Worm (Caenorhabditis elegans) whole organism, late embryonic: ENCODE results near the gene pph-5.
A peak's percentile ranks its signal among the peaks of the same experiment; 100 is the strongest.

Source experiments
- C08G9.2 ChIP-seq: sonication (generic microtip); optimal IDR thresholded peaks from 2 replicates; lab custom pipeline; 2016; ENCODE audit warnings: mild to moderate bottlenecking, missing genetic modification characterization, moderate library complexity, missing compliant biosample characterization
- C38D4.7 ChIP-seq: fragments of 200-800 bp; sonication (Bioruptor generic); optimal IDR thresholded peaks from 2 replicates; lab custom pipeline; 2018; ENCODE audit warnings: mild to moderate bottlenecking, missing genetic modification characterization, moderate library complexity, missing compliant biosample characterization
- K09A11.1 ChIP-seq: sonication (generic microtip); optimal IDR thresholded peaks from 2 replicates; lab custom pipeline; 2017; ENCODE audit warnings: antibody characterized with exemption, mild to moderate bottlenecking, missing genetic modification characterization, missing compliant biosample characterization; ENCODE audit not compliant: insufficient read depth
- T23F11.4 ChIP-seq: fragments of 200-800 bp; sonication (Bioruptor generic); optimal IDR thresholded peaks from 2 replicates; lab custom pipeline; 2018; ENCODE audit warnings: mild to moderate bottlenecking, missing genetic modification characterization, missing compliant biosample characterization
- Y22D7AL.16 ChIP-seq: sonication (generic microtip); optimal IDR thresholded peaks from 2 replicates; lab custom pipeline; 2016; ENCODE audit warnings: missing genetic modification characterization, missing compliant biosample characterization
- ahr-1 ChIP-seq: sonication (generic microtip); optimal IDR thresholded peaks from 2 replicates; lab custom pipeline; 2016; ENCODE audit warnings: missing genetic modification characterization, missing compliant biosample characterization
- ceh-14 ChIP-seq: sonication (generic microtip); optimal IDR thresholded peaks from 2 replicates; lab custom pipeline; 2016; ENCODE audit warnings: missing genotype, missing genetic modification characterization, missing compliant biosample characterization
- ceh-30 ChIP-seq: fragments of 150-350 bp; optimal IDR thresholded peaks from 2 replicates; lab custom pipeline; 2014; ENCODE audit warnings: missing biosample characterization, missing genetic modification characterization
- ceh-31 ChIP-seq: sonication (generic microtip); optimal IDR thresholded peaks from 2 replicates; lab custom pipeline; 2016; ENCODE audit warnings: missing genetic modification characterization, missing compliant biosample characterization
- ceh-45 ChIP-seq: fragments of 200-800 bp; sonication (Bioruptor generic); IDR thresholded peaks from 2 replicates; pipeline ENCODE4 v1.3.6; 2022; ENCODE audit warnings: missing genetic modification reagents, missing genetic modification characterization, missing compliant biosample characterization
- ceh-9 ChIP-seq: sonication (generic microtip); optimal IDR thresholded peaks from 2 replicates; lab custom pipeline; 2016; ENCODE audit warnings: mild to moderate bottlenecking, missing genetic modification characterization, inconsistent platforms, missing compliant biosample characterization
- che-1 ChIP-seq: sonication (generic microtip); optimal IDR thresholded peaks from 2 replicates; lab custom pipeline; 2016; ENCODE audit warnings: mild to moderate bottlenecking, missing genetic modification characterization, missing compliant biosample characterization
- elt-2 ChIP-seq: sonication (generic microtip); optimal IDR thresholded peaks from 2 replicates; lab custom pipeline; 2016; ENCODE audit warnings: missing genetic modification reagents, missing genetic modification characterization, missing compliant biosample characterization
- eyg-1 ChIP-seq: sonication (generic microtip); optimal IDR thresholded peaks from 2 replicates; lab custom pipeline; 2016; ENCODE audit warnings: missing genotype, missing genetic modification characterization, missing compliant biosample characterization
- fkh-6 ChIP-seq: sonication (generic microtip); optimal IDR thresholded peaks from 2 replicates; lab custom pipeline; 2016; ENCODE audit warnings: missing genetic modification characterization, missing compliant biosample characterization
- hlh-13 ChIP-seq: fragments of 200-800 bp; sonication (Bioruptor generic); optimal IDR thresholded peaks from 2 replicates; lab custom pipeline; 2018; ENCODE audit warnings: mild to moderate bottlenecking, missing genetic modification characterization, missing compliant biosample characterization
- hlh-15 ChIP-seq: sonication (generic microtip); optimal IDR thresholded peaks from 2 replicates; lab custom pipeline; 2016; ENCODE audit warnings: missing genetic modification characterization, missing compliant biosample characterization
- hlh-8 ChIP-seq: sonication (generic microtip); optimal IDR thresholded peaks from 2 replicates; lab custom pipeline; 2016; ENCODE audit warnings: missing genotype, missing genetic modification characterization, missing compliant biosample characterization
- nfya-1 ChIP-seq: sonication (generic microtip); optimal IDR thresholded peaks from 2 replicates; lab custom pipeline; 2017; ENCODE audit warnings: missing genetic modification characterization, mild to moderate bottlenecking, missing compliant biosample characterization, antibody characterized with exemption, moderate library complexity
- nhr-11 ChIP-seq: fragments of 150-350 bp; optimal IDR thresholded peaks from 2 replicates; lab custom pipeline; 2014; ENCODE audit warnings: missing biosample characterization, missing genetic modification characterization
- npax-4 ChIP-seq: sonication (generic microtip); optimal IDR thresholded peaks from 2 replicates; lab custom pipeline; 2016; ENCODE audit warnings: missing genetic modification characterization, missing compliant biosample characterization
- pat-9 ChIP-seq: fragments of 200-800 bp; sonication (Bioruptor generic); optimal IDR thresholded peaks from 2 replicates; lab custom pipeline; 2018; ENCODE audit warnings: mild to moderate bottlenecking, missing genetic modification characterization, moderate library complexity, missing compliant biosample characterization
- pax-1 ChIP-seq: fragments of 150-350 bp; optimal IDR thresholded peaks from 2 replicates; lab custom pipeline; 2014; ENCODE audit warnings: missing biosample characterization, missing genetic modification characterization
- pha-2 ChIP-seq: sonication (generic microtip); optimal IDR thresholded peaks from 2 replicates; lab custom pipeline; 2017; ENCODE audit warnings: mild to moderate bottlenecking, missing genetic modification characterization, missing compliant biosample characterization
- syd-9 ChIP-seq: sonication (generic microtip); optimal IDR thresholded peaks from 2 replicates; lab custom pipeline; 2016; ENCODE audit warnings: mild to moderate bottlenecking, missing genetic modification characterization, moderate library complexity, missing compliant biosample characterization
- tbx-2 ChIP-seq: sonication (generic microtip); optimal IDR thresholded peaks from 2 replicates; lab custom pipeline; 2016; ENCODE audit warnings: missing genetic modification characterization, missing compliant biosample characterization
- tbx-7 ChIP-seq: sonication (generic microtip); optimal IDR thresholded peaks from 2 replicates; lab custom pipeline; 2016; ENCODE audit warnings: missing genotype, missing genetic modification characterization, missing compliant biosample characterization
- unc-3 ChIP-seq, 2 experiments: fragments of 200-800 bp in 1 of 2; sonication (Bioruptor generic) in 1 of 2; sonication (generic microtip) in 1 of 2; conservative IDR thresholded peaks in 1 of 2; optimal IDR thresholded peaks in 1 of 2; 2 replicates each; pipeline versions ENCODE4 v1.3.6 to Lab custom; 2016 to 2022; ENCODE audit warnings: missing compliant biosample characterization in 2 of 2, missing genetic modification characterization in 2 of 2, missing genetic modification reagents in 1 of 2
- unc-42 ChIP-seq: sonication (generic microtip); optimal IDR thresholded peaks from 2 replicates; lab custom pipeline; 2016; ENCODE audit warnings: missing genotype, missing genetic modification characterization, missing compliant biosample characterization
- unc-55 ChIP-seq: sonication (generic microtip); optimal IDR thresholded peaks from 2 replicates; lab custom pipeline; 2017; ENCODE audit warnings: missing biosample characterization, missing genetic modification reagents, missing genetic modification characterization
- unc-86 ChIP-seq: sonication (generic microtip); optimal IDR thresholded peaks from 2 replicates; lab custom pipeline; 2016; ENCODE audit warnings: missing genetic modification characterization, missing compliant biosample characterization

pph-5 gene

DNA sequence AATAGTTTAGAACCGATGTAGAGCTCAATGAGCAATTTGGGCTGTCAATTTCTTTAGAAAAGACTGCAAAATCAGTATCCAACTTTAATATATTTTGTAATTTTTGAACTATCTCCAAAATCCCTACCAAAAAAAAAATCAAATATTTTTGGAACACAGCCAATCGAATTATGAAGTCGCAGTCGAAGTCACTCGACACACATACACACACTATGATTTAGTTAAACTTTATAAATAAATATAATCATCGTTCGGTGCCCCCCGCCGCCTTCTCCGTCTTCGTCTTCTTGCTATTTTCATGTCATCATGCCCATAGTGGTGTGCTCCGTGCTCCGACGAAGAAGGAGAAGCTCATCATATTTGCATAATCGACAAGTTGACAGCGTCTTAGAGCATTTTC, 13.3 kb upstream of the pph-5 start:
- TF ChIP-seq unc-42 (tag; lab: Kevin White, UChicago) = peak; percentile 74
- TF ChIP-seq tbx-7 (tag; lab: Kevin White, UChicago) = no peak

- TF ChIP-seq pha-2 (tag; lab: Kevin White, UChicago) (no peak), nfya-1 (tag; lab: Kevin White, UChicago) (no peak), C08G9.2 (tag; lab: Kevin White, UChicago) (no peak), ceh-45 (GFP tag; lab: Robert Waterston, UW) (no peak), ahr-1 (no peak), unc-3 (GFP tag; conservative IDR thresholded peaks at IDR 0.05; lab: Robert Waterston, UW) (no peak), unc-3 (tag; optimal IDR thresholded peaks at IDR 0.05; lab: Kevin White, UChicago) (no peak), npax-4 (no peak)
Measured at ce11 chrV:19177804-19178203, 12.5 kb upstream of the pph-5 start.

ce11 chrV:19178896-19179295, 11.5 kb upstream of the pph-5 start:
- TF ChIP-seq unc-42 (tag; lab: Kevin White, UChicago) (peak; percentile 57), syd-9 (no peak), hlh-13 (GFP tag; lab: Kevin White, UChicago) (no peak), eyg-1 (no peak)
- TF ChIP-seq, all 69 proteins: peak for 1

DNA sequence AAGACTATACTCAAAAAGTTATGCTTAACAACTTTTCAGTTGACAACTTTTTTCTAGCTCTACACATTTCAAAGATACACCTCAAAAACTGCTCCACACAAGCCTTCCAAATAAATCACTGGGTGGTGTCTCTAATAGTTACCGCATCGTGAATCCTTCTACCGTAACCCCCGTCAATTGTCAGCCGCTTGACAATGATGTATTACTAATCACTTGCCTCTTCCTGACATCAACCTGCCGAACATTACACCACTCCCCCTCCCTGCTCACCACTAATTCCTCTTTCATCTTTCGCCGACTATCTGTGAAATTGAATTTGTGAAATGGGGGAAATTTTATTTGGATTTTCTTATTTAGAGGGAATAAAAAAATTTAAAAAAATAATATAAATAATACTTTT, 8.7 kb upstream of the pph-5 start:
- TF ChIP-seq tbx-2 (tag; lab: Kevin White, UChicago) (no peak), unc-55 (GFP tag; lab: Kevin White, UChicago) (peak; percentile 84)

- TF ChIP-seq T23F11.4 (GFP tag; lab: Kevin White, UChicago) (no peak), K09A11.1 (no peak), C38D4.7 (GFP tag; lab: Kevin White, UChicago) (no peak), ceh-9 (tag; lab: Kevin White, UChicago) (no peak), elt-2 (tag; lab: Kevin White, UChicago) (no peak), ceh-14 (tag; lab: Kevin White, UChicago) (no peak), pat-9 (tag; lab: Kevin White, UChicago) (no peak), unc-86 (no peak), hlh-13 (GFP tag; lab: Kevin White, UChicago) (no peak)
- TF ChIP-seq, all 69 proteins: peak for 0
Measured at ce11 chrV:19201190-19201589, 10.8 kb downstream of the pph-5 start.

ce11 chrV:19202800-19203199, 12.5 kb downstream of the pph-5 start:
- TF ChIP-seq Y22D7AL.16 = no peak
- no peak for TF ChIP-seq hlh-15 (tag; lab: Kevin White, UChicago)
- TF ChIP-seq unc-3 (GFP tag; conservative IDR thresholded peaks at IDR 0.05; lab: Robert Waterston, UW) = no peak
- TF ChIP-seq unc-3 (tag; optimal IDR thresholded peaks at IDR 0.05; lab: Kevin White, UChicago) = no peak
- TF ChIP-seq fkh-6 = no peak
- TF ChIP-seq, all 69 proteins: peak for 0

DNA sequence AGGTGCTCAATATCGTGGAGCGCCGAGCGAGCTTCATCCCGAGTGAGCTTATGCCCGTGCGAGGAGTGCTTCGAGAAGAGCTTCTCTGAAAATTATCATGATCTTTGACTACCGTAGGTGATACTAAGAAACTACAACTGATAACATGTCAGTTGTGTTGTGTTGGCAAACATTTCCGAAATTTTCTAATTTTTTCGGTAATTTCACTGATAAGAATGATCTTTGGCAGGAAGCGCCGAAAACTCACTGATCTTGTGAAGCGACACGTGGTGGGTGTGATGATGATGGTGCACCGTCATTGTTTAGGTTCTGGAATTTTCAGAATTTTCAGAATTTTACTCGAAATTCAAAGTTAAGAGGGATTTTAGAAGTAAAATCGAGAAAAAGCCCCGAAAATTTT, 13.0 kb downstream of the pph-5 start, which contains the start of gene Y39B6A.1:
Gene Y39B6A.1 (minus strand): TSS at position 309 of the 400 bp plus-strand sequence.
- TF ChIP-seq ceh-30 (tag; lab: Kevin White, UChicago) = no peak
- no peak for TF ChIP-seq nhr-11 (tag; lab: Kevin White, UChicago)
- TF ChIP-seq Y22D7AL.16 = no peak

ce11 chrV:19205450-19205849, 15.1 kb downstream of the pph-5 start:
- no peak for TF ChIP-seq nfya-1 (tag; lab: Kevin White, UChicago)
- TF ChIP-seq pax-1 (tag; lab: Kevin White, UChicago) = no peak
- TF ChIP-seq ceh-31 (tag; lab: Kevin White, UChicago) = no peak
- TF ChIP-seq elt-2 (tag; lab: Kevin White, UChicago) = peak; percentile 2
- TF ChIP-seq hlh-8 (tag; lab: Kevin White, UChicago) = no peak
- no peak for TF ChIP-seq che-1 (tag; lab: Kevin White, UChicago)
